Worm (Caenorhabditis elegans) whole organism, dauer: ENCODE data around the gene K10H10.10.

Experiments used
- unc-62 ChIP-seq: sonication (generic microtip); optimal IDR thresholded peaks from 2 replicates; lab custom pipeline; 2017; ENCODE audit warnings: missing biosample characterization, missing genetic modification reagents, missing genetic modification characterization

Gene K10H10.10

DNA sequence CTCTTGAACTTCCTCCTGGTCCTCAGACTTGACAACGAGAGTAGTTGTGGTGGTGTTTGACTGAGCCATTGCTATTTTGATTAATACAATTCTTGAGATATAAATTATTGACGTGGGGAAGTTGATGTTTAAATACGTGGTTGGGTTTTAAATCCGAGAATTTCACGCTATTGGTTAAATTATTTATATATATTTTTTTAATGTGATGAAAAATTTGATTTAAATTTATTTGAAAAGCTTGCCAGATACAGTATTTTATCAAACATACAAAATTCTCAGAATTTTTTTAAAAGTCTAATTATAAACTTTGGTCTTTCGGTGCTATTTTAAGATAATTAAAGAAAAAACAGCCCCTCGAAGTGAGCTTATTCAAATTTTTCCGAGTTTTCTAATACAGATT, at the start of gene K10H10.10, which contains the start of gene K10H10.7:
Gene K10H10.10 (plus strand): TSS at position 204 of the 400 bp plus-strand sequence.
Gene K10H10.7 (minus strand): TSS at position 101 of the 400 bp plus-strand sequence.
- TF ChIP-seq unc-62 (GFP tag; lab: Kevin White, UChicago): no peak

DNA sequence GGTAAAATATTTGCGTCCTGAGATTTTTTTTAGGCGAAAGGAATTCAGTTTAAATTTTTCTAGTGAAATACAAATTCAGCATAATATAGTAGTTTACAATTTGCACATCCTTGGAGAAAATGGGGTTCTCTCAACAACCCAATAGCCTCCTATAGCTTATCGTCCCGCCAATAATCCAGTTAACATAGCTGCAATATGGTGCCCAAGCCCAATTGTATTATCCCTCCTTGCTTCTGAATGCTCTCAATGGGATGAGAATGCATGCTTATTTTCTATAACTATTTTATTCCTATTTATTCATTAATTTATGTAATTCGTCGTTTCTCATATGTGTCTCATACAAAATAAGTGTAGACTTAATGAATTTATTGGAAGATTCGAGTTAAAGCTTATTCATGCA, 37.5 kb upstream of the K10H10.10 start:
- TF ChIP-seq unc-62 (GFP tag; lab: Kevin White, UChicago): no peak

DNA sequence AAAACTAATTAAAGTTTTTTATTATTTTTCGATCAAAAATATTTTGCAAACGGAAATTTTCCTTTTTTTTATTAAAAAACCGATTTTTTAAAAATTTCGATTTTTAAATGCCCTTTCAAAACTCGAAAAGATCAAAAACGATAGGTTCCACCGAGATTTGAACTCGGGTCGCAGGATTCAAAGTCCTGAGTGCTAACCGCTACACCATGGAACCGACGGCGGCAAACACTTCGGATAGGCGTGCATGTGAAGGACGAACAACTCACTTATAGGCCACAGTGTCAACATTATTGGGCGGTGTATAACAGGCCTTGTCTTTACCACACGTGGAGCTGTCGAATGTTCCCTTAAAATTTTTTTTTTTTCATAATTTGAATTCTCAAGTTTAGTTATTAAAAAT, 32.9 kb upstream of the K10H10.10 start:
- TF ChIP-seq unc-62 (GFP tag; lab: Kevin White, UChicago): no peak

DNA sequence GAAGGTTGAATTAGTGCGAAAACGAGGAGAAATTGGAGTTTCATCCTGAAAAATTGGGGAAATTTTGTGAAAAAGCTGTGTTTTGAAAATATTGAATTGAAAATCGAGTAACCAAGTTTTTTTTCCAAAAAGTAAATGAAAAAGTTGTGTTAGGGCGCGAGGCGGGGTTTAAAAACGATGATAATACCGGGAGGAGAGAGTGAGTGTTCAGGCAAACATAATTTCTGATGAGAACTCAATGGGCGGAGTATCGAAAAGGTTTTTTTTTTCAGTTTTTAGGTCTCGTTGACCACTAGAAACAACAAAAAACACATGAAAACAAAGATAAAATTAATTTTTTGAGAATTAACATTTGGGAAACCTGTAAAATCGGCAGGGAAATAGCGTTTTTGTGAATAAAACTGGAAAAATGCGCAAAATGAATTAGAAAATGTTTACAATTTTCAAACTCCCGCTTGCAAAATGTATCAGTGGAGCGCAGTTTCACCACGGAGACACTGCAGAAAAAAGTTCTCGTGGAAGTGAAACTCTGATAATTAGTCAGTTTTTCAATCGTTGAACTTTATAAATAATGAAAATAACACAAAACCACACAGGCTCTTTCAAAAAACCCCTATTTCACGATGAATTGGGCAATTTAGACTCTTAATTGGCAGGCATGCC, 27.9 kb upstream of the K10H10.10 start, which contains the start of gene C13B4.1:
Gene C13B4.1 (minus strand): TSS at position 51 of the 663 bp plus-strand sequence.
- no peak for TF ChIP-seq unc-62 (GFP tag; lab: Kevin White, UChicago)

DNA sequence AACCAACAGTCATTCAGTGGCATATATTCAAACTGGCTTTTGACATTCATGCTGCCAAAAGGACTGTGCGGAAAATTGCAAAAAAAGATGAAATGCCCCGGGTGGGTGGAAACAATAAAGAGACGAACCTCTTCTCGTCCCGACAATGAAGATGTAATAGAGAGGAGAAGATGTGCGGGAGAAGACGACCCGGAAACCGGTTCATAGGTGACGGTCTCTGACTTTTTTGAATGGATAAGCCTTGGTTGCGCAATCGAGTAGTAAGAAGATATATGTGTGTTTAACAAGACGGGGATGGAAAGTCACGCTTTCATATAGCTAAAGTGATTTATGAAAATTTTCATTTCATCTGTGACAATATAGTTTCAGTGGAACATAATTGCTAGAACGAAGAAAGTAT, 26.8 kb upstream of the K10H10.10 start:
- no peak for TF ChIP-seq unc-62 (GFP tag; lab: Kevin White, UChicago)

DNA sequence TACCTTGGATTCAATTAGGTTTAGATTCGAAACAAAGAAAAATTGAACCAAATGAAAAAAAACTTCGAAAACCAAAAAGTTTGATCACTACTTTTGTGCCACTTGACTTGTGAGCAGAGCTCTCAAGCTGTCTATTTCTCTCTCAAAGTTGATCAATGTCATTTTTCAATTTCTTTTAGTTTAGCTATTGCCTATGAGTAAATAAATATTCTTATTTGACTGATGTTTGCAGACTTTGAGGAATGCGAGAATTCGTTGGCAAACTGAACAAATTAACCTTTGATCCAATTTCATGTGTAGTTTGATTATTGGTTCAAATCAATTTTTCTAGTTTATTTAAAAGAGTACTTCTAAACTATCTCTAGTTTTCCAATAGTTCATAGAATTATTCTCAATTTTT, 23.8 kb upstream of the K10H10.10 start:
- no peak for TF ChIP-seq unc-62 (GFP tag; lab: Kevin White, UChicago)

DNA sequence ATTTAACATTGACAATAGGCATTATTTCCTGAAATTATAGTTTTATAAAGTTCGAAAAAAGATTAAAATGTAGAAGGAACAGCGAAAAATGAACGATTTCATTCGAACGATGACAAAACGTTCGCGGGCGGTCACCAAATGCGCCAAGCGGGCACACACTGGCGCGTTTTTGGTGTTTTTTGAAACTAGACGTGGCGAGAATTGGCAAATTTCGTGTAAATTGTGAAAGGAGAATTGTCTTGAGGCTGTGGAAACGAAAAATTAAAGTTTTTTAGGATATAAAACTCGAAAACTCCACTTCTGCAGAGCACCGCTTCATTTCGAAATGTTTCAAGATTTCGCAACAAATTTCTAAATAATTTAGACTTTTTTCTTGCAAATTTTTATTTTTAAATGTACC, 18.9 kb upstream of the K10H10.10 start, which contains the start of gene usp-14:
Gene usp-14 (minus strand): TSS at position 28 of the 400 bp plus-strand sequence.
- TF ChIP-seq unc-62 (GFP tag; lab: Kevin White, UChicago): no peak

DNA sequence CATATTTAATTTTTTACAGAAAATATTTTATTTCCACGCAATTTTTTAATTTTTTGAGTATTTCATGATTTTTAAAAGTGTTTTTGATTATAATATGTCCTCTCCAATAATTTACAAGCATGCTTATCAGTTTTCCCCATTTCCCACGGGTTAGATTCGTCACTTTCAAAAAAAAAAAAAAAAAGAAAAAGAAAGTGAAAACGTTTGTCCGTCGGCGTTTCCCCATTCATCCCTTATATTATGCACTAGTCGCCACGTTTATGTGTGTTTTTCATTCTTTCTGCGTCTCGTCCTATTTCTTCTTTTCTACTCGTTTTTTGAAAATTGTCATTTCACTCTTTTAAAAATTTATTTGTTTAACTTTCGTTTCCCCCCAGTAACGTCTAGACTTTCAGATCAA, 18.2 kb upstream of the K10H10.10 start, which contains the start of gene vnut-1:
Gene vnut-1 (plus strand): TSS at position 396 of the 400 bp plus-strand sequence.
- no peak for TF ChIP-seq unc-62 (GFP tag; lab: Kevin White, UChicago)

DNA sequence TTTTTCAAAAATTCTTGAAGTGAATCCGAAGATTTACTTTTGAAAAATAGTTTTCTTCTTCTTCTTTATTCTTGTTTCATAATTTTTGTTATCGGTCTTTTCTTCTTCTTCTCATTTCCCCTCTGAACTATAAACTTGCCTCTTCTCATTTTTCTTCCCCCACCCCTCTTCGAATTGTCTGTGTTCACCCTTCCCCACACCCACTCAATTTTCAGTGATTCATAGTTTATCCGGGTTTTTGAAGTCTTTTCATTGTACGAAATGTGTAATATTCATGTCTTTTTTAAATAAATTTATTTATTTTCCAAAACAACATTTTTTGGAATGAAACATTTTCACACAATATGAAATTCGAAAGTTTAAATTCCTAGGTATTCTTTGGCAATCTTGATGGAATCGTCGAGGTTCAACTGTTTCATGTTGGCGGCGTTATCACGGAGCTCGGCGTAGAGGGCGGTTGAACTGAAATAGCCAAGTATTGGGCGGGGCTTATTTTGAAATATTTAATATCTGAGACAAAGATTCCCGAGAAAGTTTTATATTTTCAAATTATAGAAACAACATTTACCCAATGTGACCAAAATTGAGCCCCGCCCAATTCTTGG, 14.9 kb upstream of the K10H10.10 start:
- TF ChIP-seq unc-62 (GFP tag; lab: Kevin White, UChicago): no peak

DNA sequence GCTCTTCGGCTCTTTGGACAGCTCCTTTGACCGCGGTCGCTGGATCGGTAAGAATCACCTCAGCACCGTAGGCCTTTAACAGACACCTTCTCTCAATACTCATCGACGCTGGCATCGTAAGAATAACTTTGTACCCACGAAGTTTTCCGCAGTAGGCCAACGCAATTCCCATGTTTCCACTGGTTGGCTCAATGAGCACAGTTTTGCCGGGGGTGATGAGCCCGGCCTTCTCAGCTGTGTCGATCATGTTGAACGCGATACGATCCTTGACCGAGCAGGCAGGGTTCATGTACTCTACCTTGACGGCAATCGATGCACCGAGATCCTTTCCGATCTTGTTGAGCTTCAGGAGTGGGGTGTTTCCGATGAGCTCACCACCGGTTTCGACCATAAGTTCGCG, 13.6 kb upstream of the K10H10.10 start:
- no peak for TF ChIP-seq unc-62 (GFP tag; lab: Kevin White, UChicago)

DNA sequence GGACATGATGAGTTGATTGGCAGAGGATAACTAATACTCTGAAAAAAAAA, 13.3 kb upstream of the K10H10.10 start, which contains the start of gene cysl-2:
Gene cysl-2 (minus strand): TSS at position 38 of the 50 bp plus-strand sequence.
- no peak for TF ChIP-seq unc-62 (GFP tag; lab: Kevin White, UChicago)

DNA sequence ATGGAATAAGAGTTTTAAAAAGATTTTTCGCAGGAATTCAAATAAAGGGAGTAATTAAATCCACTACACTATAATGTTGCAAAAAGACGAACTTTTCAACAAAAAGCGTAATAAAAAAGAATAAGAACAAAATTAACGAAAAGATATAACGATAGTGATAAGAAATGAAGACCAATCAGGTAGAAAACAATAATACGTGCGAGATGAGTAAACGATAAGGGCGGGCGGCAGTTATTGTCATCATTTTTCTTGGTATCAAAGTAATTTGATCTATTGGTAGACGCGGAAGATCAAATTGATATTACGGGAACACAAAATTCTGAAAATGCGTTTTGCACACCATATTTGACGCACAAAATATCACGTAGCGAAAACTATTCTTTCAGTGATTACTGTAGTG, 13.1 kb upstream of the K10H10.10 start:
- TF ChIP-seq unc-62 (GFP tag; lab: Kevin White, UChicago): no peak

DNA sequence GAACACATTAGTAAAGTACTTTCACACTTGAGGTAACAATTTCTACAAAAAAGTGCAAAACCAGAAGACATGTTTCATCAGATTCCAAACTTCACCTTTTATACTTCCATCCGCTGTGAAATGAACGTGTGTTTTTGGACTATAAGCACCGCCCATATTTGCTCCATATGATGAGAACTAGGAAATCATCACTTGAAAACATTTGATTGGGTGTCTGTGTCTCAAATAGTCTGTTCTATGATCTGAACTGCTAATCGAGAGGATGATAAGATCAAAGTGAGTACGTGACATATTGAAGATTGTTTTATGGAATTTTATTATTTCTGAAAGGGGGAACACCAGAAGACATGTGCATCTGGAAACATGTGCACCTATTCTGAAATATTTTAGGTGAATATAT, 12.2 kb upstream of the K10H10.10 start:
- no peak for TF ChIP-seq unc-62 (GFP tag; lab: Kevin White, UChicago)

DNA sequence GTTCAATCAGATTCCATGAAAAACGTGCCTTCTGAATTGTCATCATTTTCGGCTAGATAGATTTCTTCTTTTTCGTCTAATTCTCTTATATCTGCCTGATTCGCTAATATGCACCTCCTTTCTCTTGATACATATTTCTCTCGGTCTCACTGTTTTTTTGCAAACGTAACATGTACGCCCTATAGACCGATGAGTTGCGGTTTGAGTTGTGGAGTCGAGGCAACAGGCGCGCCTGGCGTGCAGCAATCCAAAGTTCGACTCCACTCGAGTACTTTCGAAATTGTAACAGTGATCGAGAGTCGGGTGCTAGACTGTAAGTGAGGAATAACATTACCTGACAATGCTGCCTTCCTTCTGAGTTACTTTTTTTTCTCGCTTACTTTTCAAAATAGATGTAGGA, 10.8 kb upstream of the K10H10.10 start:
- TF ChIP-seq unc-62 (GFP tag; lab: Kevin White, UChicago): no peak

DNA sequence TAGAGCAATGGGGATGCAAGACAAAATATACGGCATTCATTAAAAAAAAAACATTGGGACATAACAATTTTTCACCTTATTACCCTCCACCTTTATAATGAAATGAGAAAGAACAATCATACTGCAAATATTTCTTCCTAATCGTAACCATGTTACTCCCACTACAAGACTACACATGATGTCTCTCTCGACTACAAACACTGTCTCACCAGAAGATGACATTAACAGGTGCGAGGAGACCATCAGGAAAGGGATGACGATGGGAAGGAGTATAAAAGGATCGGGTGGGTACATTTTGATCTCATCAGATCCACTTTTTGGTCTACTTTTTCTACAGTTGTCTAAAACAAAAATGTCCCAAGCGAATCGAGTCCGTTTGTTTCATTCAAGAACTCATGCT, 9.7 kb upstream of the K10H10.10 start, which contains the start of gene dhs-8:
Gene dhs-8 (plus strand): TSS at position 179 of the 400 bp plus-strand sequence.
- no peak for TF ChIP-seq unc-62 (GFP tag; lab: Kevin White, UChicago)

DNA sequence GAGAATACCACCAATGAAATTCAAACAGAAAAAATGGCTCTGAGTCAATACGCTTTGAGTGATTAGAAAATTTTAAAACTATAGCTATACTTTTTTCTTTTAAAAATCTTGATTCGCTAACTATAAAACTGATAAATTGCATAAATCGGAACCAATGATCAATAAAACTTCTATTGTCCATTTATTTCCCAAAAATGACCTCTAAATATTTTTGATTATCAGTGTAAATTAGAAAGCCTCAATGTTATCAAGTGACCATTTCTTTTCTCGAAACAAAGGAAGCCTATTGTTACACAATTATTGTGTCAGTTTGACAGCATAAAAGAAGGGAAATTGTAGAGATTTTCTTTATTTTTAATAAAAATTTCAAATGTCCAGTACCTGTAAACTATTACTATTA, 7.4 kb upstream of the K10H10.10 start, which contains the start of gene K10H10.4:
Gene K10H10.4 (plus strand): TSS at position 301 of the 400 bp plus-strand sequence.
- TF ChIP-seq unc-62 (GFP tag; lab: Kevin White, UChicago): no peak

DNA sequence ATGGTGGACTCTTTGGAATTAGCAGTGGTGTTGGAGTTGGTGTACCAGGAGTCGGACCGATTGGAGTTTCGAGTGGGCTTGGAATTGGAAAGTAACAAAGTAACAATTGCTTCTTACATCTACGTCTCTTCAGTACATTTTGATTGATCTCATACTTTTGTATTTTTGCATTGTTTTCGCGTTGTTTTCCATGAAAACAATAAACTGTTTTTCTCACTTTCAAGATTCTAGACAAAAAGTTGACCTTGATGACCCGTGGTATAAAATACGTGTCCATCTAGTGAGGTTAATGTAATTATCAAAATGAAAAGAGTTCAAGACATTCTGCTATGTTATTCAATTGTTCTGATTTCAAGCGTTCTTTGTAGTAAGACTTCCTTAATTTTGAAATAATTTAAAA, 6.1 kb upstream of the K10H10.10 start, which contains the start of gene K10H10.5:
Gene K10H10.5 (plus strand): TSS at position 301 of the 400 bp plus-strand sequence.
- TF ChIP-seq unc-62 (GFP tag; lab: Kevin White, UChicago): no peak
